Worm (Caenorhabditis elegans): ENCODE data around the gene F18E9.7.

DNA sequence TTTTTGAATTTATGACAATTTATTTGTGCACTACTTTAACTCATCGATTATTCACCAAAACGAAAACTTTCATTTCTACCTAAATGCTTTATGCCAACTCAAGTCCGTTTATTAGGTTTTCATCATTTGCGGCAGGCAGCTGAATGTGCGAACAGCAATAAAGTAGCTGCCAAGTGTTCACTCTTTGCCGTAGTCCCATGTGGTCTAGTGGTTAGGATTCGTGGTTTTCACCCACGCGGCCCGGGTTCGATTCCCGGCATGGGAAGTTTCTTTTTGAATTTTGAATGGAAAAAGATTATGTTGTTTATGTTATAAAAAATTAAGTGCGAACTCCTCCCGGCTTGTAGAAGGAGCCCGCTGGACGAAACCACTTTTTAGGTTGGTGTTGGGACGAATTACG lies 48.7 kb upstream of the F18E9.7 start:
- TF ChIP-seq T22C8.4 (GFP tag; IDR thresholded peaks at IDR 0.05) (peak; percentile 85), ztf-23 (GFP tag; IDR thresholded peaks at IDR 0.05) (peak; percentile 87), tab-1 (GFP tag; IDR thresholded peaks at IDR 0.05) (peak; percentile 94)

All from whole organism, midembryonic.